Worm (Caenorhabditis elegans) whole organism, L2 larva: ENCODE measurements around the gene F26D2.16.

Experiments
- F13H6.1 ChIP-seq: sonication (generic microtip); optimal IDR thresholded peaks from 2 replicates; lab custom pipeline; 2016; ENCODE audit warnings: missing genetic modification characterization, missing compliant biosample characterization
- R02D3.7 ChIP-seq: fragments of 150-350 bp; optimal IDR thresholded peaks from 2 replicates; lab custom pipeline; 2014; ENCODE audit warnings: missing biosample characterization, missing genetic modification characterization
- Y55F3AM.14 ChIP-seq: fragments of 200-800 bp; sonication (Bioruptor generic); optimal IDR thresholded peaks from 2 replicates; lab custom pipeline; 2018; ENCODE audit warnings: mild to moderate bottlenecking, missing genetic modification characterization, missing compliant biosample characterization
- ZK546.5 ChIP-seq: sonication (generic microtip); optimal IDR thresholded peaks from 2 replicates; lab custom pipeline; 2017; ENCODE audit warnings: missing biosample characterization, missing genetic modification characterization
- aly-2 ChIP-seq: fragments of 150-350 bp; optimal IDR thresholded peaks from 2 replicates; lab custom pipeline; 2014; ENCODE audit warnings: missing biosample characterization, missing genetic modification characterization
- blmp-1 ChIP-seq: sonication (generic microtip); optimal IDR thresholded peaks from 2 replicates; lab custom pipeline; 2017; ENCODE audit warnings: missing genetic modification characterization, mild to moderate bottlenecking, missing compliant biosample characterization, antibody characterized with exemption, moderate library complexity; ENCODE audit not compliant: insufficient read depth
- ceh-16 ChIP-seq: fragments of 150-350 bp; optimal IDR thresholded peaks from 2 replicates; lab custom pipeline; 2014; ENCODE audit warnings: missing biosample characterization, missing genetic modification characterization
- ceh-82 ChIP-seq: fragments of 150-350 bp; optimal IDR thresholded peaks from 2 replicates; lab custom pipeline; 2014; ENCODE audit warnings: missing biosample characterization, missing genetic modification characterization
- crh-2 ChIP-seq: sonication (generic microtip); optimal IDR thresholded peaks from 2 replicates; lab custom pipeline; 2017; ENCODE audit warnings: missing biosample characterization, missing genetic modification characterization
- dmd-4 ChIP-seq: sonication (generic microtip); optimal IDR thresholded peaks from 2 replicates; lab custom pipeline; 2017; ENCODE audit warnings: missing biosample characterization, missing genetic modification characterization
- elt-1 ChIP-seq: fragments of 150-350 bp; optimal IDR thresholded peaks from 2 replicates; lab custom pipeline; 2014; ENCODE audit warnings: missing biosample characterization, missing genetic modification characterization
- elt-3 ChIP-seq: sonication (generic microtip); optimal IDR thresholded peaks from 2 replicates; lab custom pipeline; 2017; ENCODE audit warnings: missing biosample characterization, missing genetic modification characterization
- gmeb-1 ChIP-seq: fragments of 150-350 bp; optimal IDR thresholded peaks from 2 replicates; lab custom pipeline; 2014; ENCODE audit warnings: missing biosample characterization, missing genetic modification characterization
- lin-11 ChIP-seq: fragments of 150-350 bp; sonication (generic microtip); optimal IDR thresholded peaks from 2 replicates; lab custom pipeline; 2014; ENCODE audit warnings: missing biosample characterization, missing genetic modification characterization, inconsistent platforms, mixed read lengths
- lin-39 ChIP-seq: fragments of 150-350 bp; optimal IDR thresholded peaks from 2 replicates; lab custom pipeline; 2014; ENCODE audit warnings: missing biosample characterization, missing genetic modification reagents, missing genetic modification characterization
- lsy-2 ChIP-seq, 2 experiments: fragments of 150-350 bp in 1 of 2; sonication (generic microtip) in 1 of 2; optimal IDR thresholded peaks; 2 replicates each; lab custom pipeline; 2014 to 2017; ENCODE audit warnings: missing biosample characterization in 2 of 2, missing genetic modification characterization in 2 of 2
- mdl-1 ChIP-seq, 2 experiments: fragments of 150-350 bp in 1 of 2; sonication (generic microtip) in 1 of 2; optimal IDR thresholded peaks; 2 replicates each; lab custom pipeline; 2017; ENCODE audit warnings: missing biosample characterization in 2 of 2, missing genetic modification characterization in 2 of 2
- nhr-10 ChIP-seq: sonication (generic microtip); optimal IDR thresholded peaks from 2 replicates; lab custom pipeline; 2017; ENCODE audit warnings: missing biosample characterization, missing genetic modification characterization
- nhr-11 ChIP-seq: fragments of 150-350 bp; optimal IDR thresholded peaks from 2 replicates; lab custom pipeline; 2014; ENCODE audit warnings: missing biosample characterization, missing genetic modification characterization
- nhr-12 ChIP-seq: fragments of 150-350 bp; optimal IDR thresholded peaks from 2 replicates; lab custom pipeline; 2014; ENCODE audit warnings: missing biosample characterization, missing genetic modification characterization
- nhr-21 ChIP-seq: fragments of 150-350 bp; optimal IDR thresholded peaks from 2 replicates; lab custom pipeline; 2014; ENCODE audit warnings: missing biosample characterization, missing genetic modification characterization
- nhr-23 ChIP-seq: fragments of 150-350 bp; optimal IDR thresholded peaks from 2 replicates; lab custom pipeline; 2014; ENCODE audit warnings: missing biosample characterization, missing genetic modification reagents, missing genetic modification characterization
- nhr-237 ChIP-seq: fragments of 150-350 bp; optimal IDR thresholded peaks from 2 replicates; lab custom pipeline; 2014; ENCODE audit warnings: missing biosample characterization, missing genetic modification characterization
- nhr-6 ChIP-seq: fragments of 150-350 bp; optimal IDR thresholded peaks from 2 replicates; lab custom pipeline; 2014; ENCODE audit warnings: missing biosample characterization, missing genetic modification characterization
- nhr-77 ChIP-seq: fragments of 150-350 bp; optimal IDR thresholded peaks from 2 replicates; lab custom pipeline; 2014; ENCODE audit warnings: missing biosample characterization, missing genetic modification characterization
- peb-1 ChIP-seq: fragments of 150-350 bp; optimal IDR thresholded peaks from 2 replicates; lab custom pipeline; 2014; ENCODE audit warnings: missing biosample characterization, missing genetic modification characterization
- sem-4 ChIP-seq: fragments of 150-350 bp; optimal IDR thresholded peaks from 2 replicates; lab custom pipeline; 2014; ENCODE audit warnings: missing biosample characterization, missing genetic modification reagents, missing genetic modification characterization
- sma-3 ChIP-seq: sonication (generic microtip); optimal IDR thresholded peaks from 2 replicates; lab custom pipeline; 2016; ENCODE audit warnings: missing genetic modification reagents, missing genetic modification characterization, missing compliant biosample characterization
- sma-9 ChIP-seq, 2 experiments: fragments of 150-350 bp in 1 of 2; sonication (generic microtip) in 1 of 2; optimal IDR thresholded peaks; 2 replicates each; lab custom pipeline; 2014 to 2016; ENCODE audit warnings: missing genetic modification characterization in 2 of 2, mild to moderate bottlenecking in 1 of 2, missing biosample characterization in 1 of 2, missing compliant biosample characterization in 1 of 2, missing genetic modification reagents in 1 of 2, moderate library complexity in 1 of 2
- unc-39 ChIP-seq: fragments of 150-350 bp; optimal IDR thresholded peaks from 2 replicates; lab custom pipeline; 2014; ENCODE audit warnings: missing biosample characterization, missing genetic modification characterization
- unc-62 ChIP-seq: fragments of 150-350 bp; optimal IDR thresholded peaks from 2 replicates; lab custom pipeline; 2014; ENCODE audit warnings: missing biosample characterization, missing genetic modification reagents, missing genetic modification characterization
- zag-1 ChIP-seq: fragments of 150-350 bp; optimal IDR thresholded peaks from 2 replicates; lab custom pipeline; 2014; ENCODE audit warnings: missing biosample characterization, missing genetic modification characterization
- ztf-1 ChIP-seq: fragments of 200-800 bp; sonication (Bioruptor generic); conservative IDR thresholded peaks from 2 replicates; pipeline ENCODE4 v1.3.6; 2022; ENCODE audit warnings: missing genetic modification characterization, missing compliant biosample characterization
- ztf-11 ChIP-seq: sonication (generic microtip); optimal IDR thresholded peaks from 2 replicates; lab custom pipeline; 2017; ENCODE audit warnings: missing biosample characterization, missing genetic modification characterization
- ztf-4 ChIP-seq: fragments of 150-350 bp; optimal IDR thresholded peaks from 2 replicates; lab custom pipeline; 2014; ENCODE audit warnings: missing biosample characterization, missing genetic modification characterization

The F26D2.16 gene

DNA sequence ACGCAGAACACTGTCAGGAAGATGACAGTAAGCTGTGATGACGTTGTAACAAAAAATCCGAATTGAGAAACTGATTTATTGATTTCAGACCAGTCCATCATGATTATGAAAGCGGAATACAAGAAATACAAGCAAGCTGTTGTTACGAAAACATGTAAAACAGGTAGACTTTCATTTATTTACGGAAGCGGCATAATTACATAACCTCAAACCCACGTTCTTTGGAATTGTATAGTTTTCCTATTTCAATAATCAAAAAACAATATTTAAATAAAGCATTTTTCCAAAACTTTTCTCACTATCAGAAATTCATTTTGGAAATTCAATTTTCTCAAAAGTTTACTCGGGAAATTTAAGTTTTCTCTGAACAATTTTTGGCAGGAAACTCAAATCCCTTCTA is 39.0 kb upstream of the F26D2.16 start, which contains the start of gene str-15:
Gene str-15 (minus strand): TSS at position 101 of the 400 bp plus-strand sequence.
- no peak for TF ChIP-seq mdl-1 (tag; optimal IDR thresholded peaks at IDR 0.05; lab: Kevin White, UChicago)
- no peak for TF ChIP-seq ceh-82
- TF ChIP-seq sem-4 (tag; lab: Kevin White, UChicago) = no peak
- no peak for TF ChIP-seq crh-2 (tag; lab: Kevin White, UChicago)
- TF ChIP-seq aly-2 = no peak
- no peak for TF ChIP-seq ZK546.5 (tag; lab: Kevin White, UChicago)
- no peak for TF ChIP-seq nhr-237 (tag; lab: Kevin White, UChicago)
- no peak for TF ChIP-seq Y55F3AM.14 (GFP tag; lab: Kevin White, UChicago)
- TF ChIP-seq R02D3.7 = no peak

ce11 chrV:16455065-16455464 is 35.4 kb upstream of the F26D2.16 start, which contains the start of gene str-14:
Gene str-14 (minus strand): TSS chrV:16455165.
- no peak for TF ChIP-seq sma-9 (GFP tag; optimal IDR thresholded peaks at IDR 0.05; lab: Kevin White, UChicago)
- TF ChIP-seq sma-9 (tag; optimal IDR thresholded peaks at IDR 0.05; lab: Kevin White, UChicago) = no peak
- TF ChIP-seq nhr-10 (tag; lab: Kevin White, UChicago) = no peak
- no peak for TF ChIP-seq lsy-2 (tag; optimal IDR thresholded peaks at IDR 0.05; lab: Kevin White, UChicago)
- TF ChIP-seq crh-2 (tag; lab: Kevin White, UChicago) = no peak
- TF ChIP-seq R02D3.7 = no peak
- no peak for TF ChIP-seq nhr-77
- TF ChIP-seq ztf-1 (GFP tag; lab: Robert Waterston, UW) = no peak
- TF ChIP-seq gmeb-1 (tag; lab: Kevin White, UChicago) = no peak
- no peak for TF ChIP-seq ztf-4 (tag; lab: Kevin White, UChicago)
- TF ChIP-seq nhr-23 (tag; lab: Kevin White, UChicago) = no peak
- no peak for TF ChIP-seq nhr-6 (tag; lab: Kevin White, UChicago)
- no peak for TF ChIP-seq peb-1
- no peak for TF ChIP-seq elt-1 (tag; lab: Kevin White, UChicago)
- TF ChIP-seq aly-2 = no peak
- no peak for TF ChIP-seq nhr-11
- no peak for TF ChIP-seq lin-39 (tag; lab: Kevin White, UChicago)
- no peak for TF ChIP-seq nhr-21 (tag; lab: Kevin White, UChicago)
- TF ChIP-seq Y55F3AM.14 (GFP tag; lab: Kevin White, UChicago) = no peak

ce11 chrV:16447735-16448134 is 28.1 kb upstream of the F26D2.16 start, which contains the start of gene T08G3.13:
Gene T08G3.13 (plus strand): TSS chrV:16448035.
- TF ChIP-seq sem-4 (tag; lab: Kevin White, UChicago) = no peak

ce11 chrV:16446191-16446590 is 26.5 kb upstream of the F26D2.16 start:
- TF ChIP-seq nhr-12 (tag; lab: Kevin White, UChicago) = no peak
- no peak for TF ChIP-seq lin-39 (tag; lab: Kevin White, UChicago)
- TF ChIP-seq Y55F3AM.14 (GFP tag; lab: Kevin White, UChicago) = no peak
- TF ChIP-seq unc-39 = no peak
- TF ChIP-seq sma-9 (GFP tag; optimal IDR thresholded peaks at IDR 0.05; lab: Kevin White, UChicago) = no peak
- no peak for TF ChIP-seq sma-9 (tag; optimal IDR thresholded peaks at IDR 0.05; lab: Kevin White, UChicago)
- no peak for TF ChIP-seq peb-1
- TF ChIP-seq nhr-23 (tag; lab: Kevin White, UChicago) = no peak
- TF ChIP-seq nhr-10 (tag; lab: Kevin White, UChicago) = no peak
- no peak for TF ChIP-seq zag-1 (tag; lab: Kevin White, UChicago)

DNA sequence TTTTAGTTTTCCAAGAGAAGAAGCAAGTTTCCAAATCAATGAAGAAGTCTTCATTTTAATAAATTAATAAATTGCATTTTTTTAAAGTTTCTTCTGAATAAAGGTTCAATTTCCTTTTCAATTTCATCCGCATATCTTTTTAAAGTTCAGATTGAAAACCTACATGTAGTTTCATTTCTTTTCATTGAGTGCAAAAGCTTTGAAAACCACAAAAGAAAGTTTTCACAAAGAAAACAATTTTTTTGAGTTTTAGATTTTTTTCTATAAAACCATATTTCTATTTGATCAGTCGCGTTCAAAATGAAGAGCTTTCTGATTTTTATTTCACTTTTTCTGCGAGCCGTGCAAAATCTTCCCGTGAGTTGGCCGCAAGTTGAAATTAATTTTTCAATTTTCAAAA is 26.0 kb upstream of the F26D2.16 start, which contains the start of gene T08G3.6:
Gene T08G3.6 (plus strand): TSS at position 301 of the 400 bp plus-strand sequence.
- TF ChIP-seq F13H6.1 (no peak), sma-3 (no peak), gmeb-1 (tag; lab: Kevin White, UChicago) (no peak), elt-3 (tag; lab: Kevin White, UChicago) (no peak), lin-11 (tag; lab: Kevin White, UChicago) (no peak), ceh-82 (no peak), blmp-1 (tag; lab: Kevin White, UChicago) (no peak), ztf-11 (tag; lab: Kevin White, UChicago) (no peak), unc-62 (no peak), mdl-1 (tag; optimal IDR thresholded peaks at IDR 0.05; lab: Kevin White, UChicago) (no peak), Y55F3AM.14 (GFP tag; lab: Kevin White, UChicago) (no peak), ceh-16 (no peak), dmd-4 (tag; lab: Kevin White, UChicago) (no peak)
